Fruit fly (Drosophila melanogaster): ENCODE results near the gene CG2938.
A peak's percentile ranks its signal among the peaks of the same experiment; 100 is the strongest.

Gene CG2938

DNA sequence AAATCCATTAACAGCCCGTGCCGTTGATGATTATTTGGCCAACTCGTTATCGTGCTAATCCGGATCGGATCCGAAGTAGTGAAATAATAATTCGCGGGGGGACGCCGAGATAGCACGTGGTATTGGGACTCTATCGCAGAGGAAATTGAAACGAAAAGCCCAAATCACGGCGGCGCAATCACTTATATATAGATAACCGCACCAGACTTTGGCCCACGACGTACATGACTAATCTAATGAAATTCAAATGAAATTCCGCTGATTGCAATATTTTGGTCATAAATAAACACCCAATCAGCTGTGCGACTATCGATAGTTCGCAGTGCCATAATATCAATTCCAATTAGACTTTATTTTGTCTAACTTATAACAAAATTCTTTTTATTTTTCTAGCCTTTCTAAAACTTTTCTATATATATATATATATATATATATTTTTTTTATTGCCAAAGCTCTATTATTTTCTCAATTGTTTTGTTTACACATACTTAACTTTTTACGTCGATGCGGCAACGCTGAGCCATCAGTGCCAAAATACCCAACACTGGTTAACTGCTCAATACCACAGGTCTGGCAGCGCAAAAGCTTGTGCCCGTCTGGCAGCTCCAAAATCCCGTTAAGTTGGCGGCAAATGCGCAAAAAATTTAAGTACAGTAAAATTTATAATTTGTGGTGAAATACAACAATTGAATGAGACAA is 32.2 kb upstream of the CG2938 start, which contains the start of gene CG6428 (continued):
- TF ChIP-seq CG8089 (GFP tag; optimal IDR thresholded peaks at IDR 0.05) (peak; percentile 2), ftz-f1 (GFP tag; optimal IDR thresholded peaks at IDR 0.05) (no peak), zen2 (GFP tag; IDR thresholded peaks at IDR 0.05; ENCODE audit: partially characterized antibody) (no peak; the same call in 2 of the 3 replicates), C15 (GFP tag; IDR thresholded peaks at IDR 0.05) (no peak), schlank (tag; optimal IDR thresholded peaks at IDR 0.05) (no peak), CG11398 (GFP tag; optimal IDR thresholded peaks at IDR 0.05) (no peak), CG7786 (GFP tag; optimal IDR thresholded peaks at IDR 0.05) (no peak), Myb (GFP tag; optimal IDR thresholded peaks at IDR 0.05) (peak; percentile 87), Side (GFP tag; optimal IDR thresholded peaks at IDR 0.05) (no peak), CG3995 (GFP tag; optimal IDR thresholded peaks at IDR 0.05) (no peak), wor (GFP tag; IDR thresholded peaks at IDR 0.05) (no peak), hkb (optimal IDR thresholded peaks at IDR 0.05) (no peak), hkb (GFP tag; IDR thresholded peaks at IDR 0.05) (no peak), ab (GFP tag; optimal IDR thresholded peaks at IDR 0.05) (no peak), CG18619 (GFP tag; optimal IDR thresholded peaks at IDR 0.05) (peak; percentile 24), CG3847 (GFP tag; IDR thresholded peaks at IDR 0.05) (peak; percentile 93), CrebB (tag; optimal IDR thresholded peaks at IDR 0.05) (no peak), dmrt11E (tag; optimal IDR thresholded peaks at IDR 0.05) (peak; percentile 19), ERR (GFP tag; optimal IDR thresholded peaks at IDR 0.05) (no peak), fd102C (GFP tag; optimal IDR thresholded peaks at IDR 0.05) (no peak), CG7556 (GFP tag; optimal IDR thresholded peaks at IDR 0.05) (peak; percentile 44), croc (GFP tag; conservative IDR thresholded peaks at IDR 0.05) (no peak), CG18476 (GFP tag; optimal IDR thresholded peaks at IDR 0.05) (no peak), sc (optimal IDR thresholded peaks at IDR 0.05) (no peak), sc (GFP tag; optimal IDR thresholded peaks at IDR 0.05) (no peak), CG11456 (GFP tag; IDR thresholded peaks at IDR 0.05) (peak; percentile 59; the same call in 1 of the 3 replicates), gsb-n (tag; optimal IDR thresholded peaks at IDR 0.05) (no peak), btn (GFP tag; optimal IDR thresholded peaks at IDR 0.05) (no peak), tgo (GFP tag; IDR thresholded peaks at IDR 0.05) (peak; percentile 37), CG3065 (GFP tag; optimal IDR thresholded peaks at IDR 0.05) (no peak), Hand (GFP tag; optimal IDR thresholded peaks at IDR 0.05) (peak; percentile 28), tio (GFP tag; optimal IDR thresholded peaks at IDR 0.05) (no peak), kah (GFP tag; optimal IDR thresholded peaks at IDR 0.05) (no peak), Dip3 (GFP tag; optimal IDR thresholded peaks at IDR 0.05) (no peak), CG15269 (tag; optimal IDR thresholded peaks at IDR 0.05) (no peak), Lhr (GFP tag; optimal IDR thresholded peaks at IDR 0.05) (peak; percentile 83), sisA (GFP tag; IDR thresholded peaks at IDR 0.05) (peak; percentile 35; the same call in 1 of the 2 replicates), cg (GFP tag; optimal IDR thresholded peaks at IDR 0.05) (no peak), Oaz (GFP tag; IDR thresholded peaks at IDR 0.05) (no peak), CG33213 (GFP tag; optimal IDR thresholded peaks at IDR 0.05) (peak; percentile 28), Stat92E (GFP tag; optimal IDR thresholded peaks at IDR 0.05) (no peak), HLHmδ (GFP tag; optimal IDR thresholded peaks at IDR 0.05) (no peak), Doc2 (GFP tag; IDR thresholded peaks at IDR 0.05) (no peak), CG17829 (tag; optimal IDR thresholded peaks at IDR 0.05) (peak; percentile 37), pros (GFP tag; optimal IDR thresholded peaks at IDR 0.05) (no peak), sob (GFP tag; IDR thresholded peaks at IDR 0.05) (peak; percentile 67; the same call in 1 of the 2 replicates), CG3838 (GFP tag; optimal IDR thresholded peaks at IDR 0.05) (no peak), Hmr (GFP tag; optimal IDR thresholded peaks at IDR 0.05) (no peak), CG7271 (tag; optimal IDR thresholded peaks at IDR 0.05) (no peak), HLH54F (GFP tag; optimal IDR thresholded peaks at IDR 0.05) (no peak), CG32532 (GFP tag; IDR thresholded peaks at IDR 0.05) (no peak; the same call in 1 of the 2 replicates)

All from whole organism, embryonic.